Fruit fly (Drosophila melanogaster): Measurements from ENCODE around the gene CG17597.

dm6 chr2L:18864093-18864492, 33.1 kb upstream of the CG17597 start:
- no peak for TF ChIP-seq rn (GFP tag; IDR thresholded peaks at IDR 0.05)
- TF ChIP-seq CG32121 (GFP tag; IDR thresholded peaks at IDR 0.05): no peak
- no peak for TF ChIP-seq CG15710 (tag; optimal IDR thresholded peaks at IDR 0.05)
- TF ChIP-seq CG12605 (GFP tag; IDR thresholded peaks at IDR 0.05): no peak
- no peak for TF ChIP-seq gl (tag; optimal IDR thresholded peaks at IDR 0.05)
- no peak for TF ChIP-seq CG14655 (GFP tag; optimal IDR thresholded peaks at IDR 0.05)
- TF ChIP-seq CG10348 (GFP tag; IDR thresholded peaks at IDR 0.05): no peak
- TF ChIP-seq Ets98B (GFP tag; IDR thresholded peaks at IDR 0.05): no peak
- no peak for TF ChIP-seq CG4496 (GFP tag; IDR thresholded peaks at IDR 0.05)
- no peak for TF ChIP-seq CG8301 (tag; optimal IDR thresholded peaks at IDR 0.05)
